Fruit fly (Drosophila melanogaster): ENCODE measurements around the gene CG12099.

DNA sequence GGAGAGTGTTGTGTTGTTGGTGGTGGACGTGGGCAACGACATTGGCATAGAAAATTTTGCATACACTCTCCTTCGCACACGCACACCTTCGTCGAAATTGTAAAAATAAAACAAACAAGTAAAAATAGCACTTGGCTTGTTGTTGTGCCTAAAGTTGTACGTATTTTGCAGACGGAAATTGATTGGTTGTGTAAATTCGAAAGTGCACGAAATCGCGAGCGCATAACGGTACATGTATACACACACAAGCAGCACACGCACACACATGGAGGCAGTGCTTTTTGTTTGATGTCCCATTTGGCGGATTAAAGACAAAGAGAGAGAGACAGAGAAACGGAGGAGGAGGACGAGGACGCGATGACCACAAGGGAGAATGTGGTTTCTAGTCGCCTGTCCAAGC is 20.9 kb downstream of the CG12099 start:
- TF ChIP-seq CG12605 (GFP tag; IDR thresholded peaks at IDR 0.05) (no peak), D1 (tag; optimal IDR thresholded peaks at IDR 0.05) (no peak), rn (GFP tag; IDR thresholded peaks at IDR 0.05) (no peak), CG4496 (GFP tag; IDR thresholded peaks at IDR 0.05) (no peak), CG14655 (GFP tag; optimal IDR thresholded peaks at IDR 0.05) (no peak), CG17806 (tag; optimal IDR thresholded peaks at IDR 0.05) (no peak), CG32121 (GFP tag; IDR thresholded peaks at IDR 0.05) (no peak), CG8159 (tag; optimal IDR thresholded peaks at IDR 0.05) (no peak), gl (tag; optimal IDR thresholded peaks at IDR 0.05) (no peak), Snoo (tag; optimal IDR thresholded peaks at IDR 0.05) (no peak), CG15710 (tag; optimal IDR thresholded peaks at IDR 0.05) (no peak), EcR (GFP tag; optimal IDR thresholded peaks at IDR 0.05) (no peak), Ets98B (GFP tag; IDR thresholded peaks at IDR 0.05) (no peak)
